Fruit fly (Drosophila melanogaster): ENCODE data around the gene Ssdp.
A peak's percentile ranks its signal among the peaks of the same experiment; 100 is the strongest.

Gene Ssdp

dm6 chr3R:18171983-18172967 is 27.1 kb downstream of the Ssdp start (continued):
- TF ChIP-seq CG43689 (GFP tag; IDR thresholded peaks at IDR 0.05) = peak; percentile 45; the same call in 1 of the 2 replicates
- peak; percentile 91 for TF ChIP-seq tgo (GFP tag; IDR thresholded peaks at IDR 0.05)
- TF ChIP-seq esg (GFP tag; conservative IDR thresholded peaks at IDR 0.05) = peak; percentile 86
- TF ChIP-seq CG4282 (GFP tag; optimal IDR thresholded peaks at IDR 0.05) = peak; percentile 50
- no peak for TF ChIP-seq bigmax (GFP tag; optimal IDR thresholded peaks at IDR 0.05)
- TF ChIP-seq CG3995 (GFP tag; optimal IDR thresholded peaks at IDR 0.05) = peak; percentile 66
- TF ChIP-seq Side (GFP tag; optimal IDR thresholded peaks at IDR 0.05) = peak; percentile 91
- peak; percentile 94 for TF ChIP-seq PHDP (tag; optimal IDR thresholded peaks at IDR 0.05)
- peak; percentile 92 for TF ChIP-seq ind (GFP tag; optimal IDR thresholded peaks at IDR 0.05)
- peak; percentile 92 for TF ChIP-seq dysf (GFP tag; IDR thresholded peaks at IDR 0.05)
- TF ChIP-seq CG14667 (GFP tag; IDR thresholded peaks at IDR 0.05) = peak; percentile 79
- TF ChIP-seq aop (GFP tag; IDR thresholded peaks at IDR 0.05) = peak; percentile 15; the same call in 1 of the 2 replicates
- TF ChIP-seq CG12236 (GFP tag; optimal IDR thresholded peaks at IDR 0.05) = peak; percentile 93
- TF ChIP-seq Elba2 (GFP tag; optimal IDR thresholded peaks at IDR 0.05) = peak; percentile 66
- peak; percentile 87 for TF ChIP-seq CG3847 (GFP tag; IDR thresholded peaks at IDR 0.05)
- peak; percentile 48 for TF ChIP-seq CTCF (GFP tag; optimal IDR thresholded peaks at IDR 0.05)
- peak; percentile 73; the same call in 1 of the 2 replicates for TF ChIP-seq wdn (GFP tag; IDR thresholded peaks at IDR 0.05)
- peak; percentile 92 for TF ChIP-seq gcm (GFP tag; optimal IDR thresholded peaks at IDR 0.05)
- TF ChIP-seq CG11696 (GFP tag; IDR thresholded peaks at IDR 0.05) = peak; percentile 64; the same call in 1 of the 2 replicates
- TF ChIP-seq CG7839 (tag; optimal IDR thresholded peaks at IDR 0.05) = peak; percentile 95
- TF ChIP-seq CG1602 (GFP tag; optimal IDR thresholded peaks at IDR 0.05) = peak; percentile 93
- TF ChIP-seq Tbp (GFP tag; optimal IDR thresholded peaks at IDR 0.05) = no peak
- peak; percentile 93 for TF ChIP-seq CG10209 (GFP tag; optimal IDR thresholded peaks at IDR 0.05)
- no peak for TF ChIP-seq Opbp (GFP tag; IDR thresholded peaks at IDR 0.05; ENCODE audit: partially characterized antibody)
- peak; percentile 95 for TF ChIP-seq CG12391 (tag; optimal IDR thresholded peaks at IDR 0.05)
- no peak for TF ChIP-seq Dfd (GFP tag; optimal IDR thresholded peaks at IDR 0.05)
- peak; percentile 76 to 77 for TF ChIP-seq Trl (optimal IDR thresholded peaks at IDR 0.05)
- peak; percentile 74 for TF ChIP-seq Trl (GFP tag; optimal IDR thresholded peaks at IDR 0.05)
- peak; percentile 90 for TF ChIP-seq CG18764 (GFP tag; optimal IDR thresholded peaks at IDR 0.05)
- TF ChIP-seq CG16815 (GFP tag; optimal IDR thresholded peaks at IDR 0.05) = peak; percentile 90
- TF ChIP-seq CG9797 (GFP tag; optimal IDR thresholded peaks at IDR 0.05) = peak; percentile 22
- peak; percentile 56 for TF ChIP-seq CG7928 (GFP tag; optimal IDR thresholded peaks at IDR 0.05)
- TF ChIP-seq CG17359 (tag; optimal IDR thresholded peaks at IDR 0.05) = peak; percentile 95
- peak; percentile 94 for TF ChIP-seq grau (tag; optimal IDR thresholded peaks at IDR 0.05)
- peak; percentile 70; the same call in 1 of the 2 replicates for TF ChIP-seq dati (GFP tag; IDR thresholded peaks at IDR 0.05)
- TF ChIP-seq nerfin-1 (tag; optimal IDR thresholded peaks at IDR 0.05) = peak; percentile 93
- peak; percentile 86 for TF ChIP-seq CG33557 (GFP tag; optimal IDR thresholded peaks at IDR 0.05)
- peak; percentile 57; the same call in 1 of the 2 replicates for TF ChIP-seq MBD-R2 (GFP tag; IDR thresholded peaks at IDR 0.05)
- TF ChIP-seq CG30431 (GFP tag; optimal IDR thresholded peaks at IDR 0.05) = peak; percentile 87
- TF ChIP-seq dmrt11E (tag; optimal IDR thresholded peaks at IDR 0.05) = peak; percentile 91
- TF ChIP-seq fd64A (GFP tag; optimal IDR thresholded peaks at IDR 0.05) = peak; percentile 79
- TF ChIP-seq CG10654 (GFP tag; optimal IDR thresholded peaks at IDR 0.05) = peak; percentile 89
- TF ChIP-seq ci (GFP tag; IDR thresholded peaks at IDR 0.05) = peak; percentile 93
- TF ChIP-seq corto (GFP tag; optimal IDR thresholded peaks at IDR 0.05) = peak; percentile 36
- peak; percentile 43 for TF ChIP-seq ash1 (GFP tag; optimal IDR thresholded peaks at IDR 0.05)
- TF ChIP-seq CG8388 (GFP tag; optimal IDR thresholded peaks at IDR 0.05) = peak; percentile 92
- peak; percentile 93 for TF ChIP-seq CG18619 (GFP tag; optimal IDR thresholded peaks at IDR 0.05)
- TF ChIP-seq CG18262 (tag; optimal IDR thresholded peaks at IDR 0.05) = peak; percentile 96
- peak; percentile 65; the same call in 1 of the 3 replicates for TF ChIP-seq CG2199 (GFP tag; IDR thresholded peaks at IDR 0.05)

Data from whole organism, embryonic.